Fruit fly (Drosophila melanogaster) whole organism, adult: ENCODE data around the gene CG10958.

Experiments
- CG11617 ChIP-seq: fragments of 200-800 bp; sonication (Bioruptor generic); optimal IDR thresholded peaks from 2 replicates; lab custom pipeline; 2017; ENCODE audit warnings: mild to moderate bottlenecking, missing biosample characterization, missing genetic modification reagents, missing genetic modification characterization
- CG12768 ChIP-seq: fragments of 200-800 bp; sonication (Bioruptor generic); optimal IDR thresholded peaks from 2 replicates; lab custom pipeline; 2017; ENCODE audit warnings: missing biosample characterization, missing genetic modification characterization, mild to moderate bottlenecking, moderate library complexity, missing genetic modification reagents
- CG14711 ChIP-seq: fragments of 200-800 bp; sonication (Bioruptor generic); optimal IDR thresholded peaks from 2 replicates; lab custom pipeline; 2018; ENCODE audit warnings: missing biosample characterization, mild to moderate bottlenecking, missing genetic modification characterization, moderate library complexity
- CG1620 ChIP-seq: fragments of 200-800 bp; sonication (Bioruptor generic); optimal IDR thresholded peaks from 2 replicates; lab custom pipeline; 2016; ENCODE audit warnings: missing biosample characterization, missing genetic modification characterization
- CG33017 ChIP-seq: fragments of 200-800 bp; sonication (Bioruptor generic); optimal IDR thresholded peaks from 2 replicates; lab custom pipeline; 2018; ENCODE audit warnings: missing biosample characterization, mild to moderate bottlenecking, missing genetic modification characterization, moderate library complexity
- CG5204 ChIP-seq: fragments of 200-800 bp; sonication (Bioruptor generic); optimal IDR thresholded peaks from 2 replicates; lab custom pipeline; 2016; ENCODE audit warnings: missing biosample characterization, missing genetic modification characterization
- CG7045 ChIP-seq: fragments of 200-800 bp; sonication (Bioruptor generic); optimal IDR thresholded peaks from 2 replicates; lab custom pipeline; 2017; ENCODE audit warnings: missing biosample characterization, mild to moderate bottlenecking, missing genetic modification characterization
- CG7101 ChIP-seq: fragments of 200-800 bp; sonication (Bioruptor generic); optimal IDR thresholded peaks from 2 replicates; lab custom pipeline; 2018; ENCODE audit warnings: missing biosample characterization, mild to moderate bottlenecking, missing genetic modification characterization, moderate library complexity
- Clk ChIP-seq: fragments of 200-800 bp; sonication (Bioruptor generic); optimal IDR thresholded peaks from 2 replicates; lab custom pipeline; 2017; ENCODE audit warnings: missing biosample characterization, missing genetic modification characterization
- Crg-1 ChIP-seq: fragments of 200-800 bp; sonication (Bioruptor generic); optimal IDR thresholded peaks from 2 replicates; lab custom pipeline; 2016; ENCODE audit warnings: missing biosample characterization, missing genetic modification characterization
- Hr96 ChIP-seq: fragments of 200-800 bp; sonication (Bioruptor generic); optimal IDR thresholded peaks from 2 replicates; lab custom pipeline; 2016; ENCODE audit warnings: missing biosample characterization, missing genetic modification characterization
- Mnt ChIP-seq: fragments of 200-800 bp; sonication (Bioruptor generic); optimal IDR thresholded peaks from 2 replicates; lab custom pipeline; 2016; ENCODE audit warnings: missing biosample characterization, mild to moderate bottlenecking, missing genetic modification characterization
- bab1 ChIP-seq: fragments of 200-800 bp; sonication (Bioruptor generic); optimal IDR thresholded peaks from 3 replicates; lab custom pipeline; 2019; ENCODE audit warnings: missing biosample characterization, mild to moderate bottlenecking, missing genetic modification characterization, moderate library complexity
- cic ChIP-seq: fragments of 200-800 bp; sonication (Bioruptor generic); optimal IDR thresholded peaks from 2 replicates; lab custom pipeline; 2017; ENCODE audit warnings: missing biosample characterization, mild to moderate bottlenecking, missing genetic modification characterization, moderate library complexity
- cnc ChIP-seq, 2 experiments: fragments of >200 bp; optimal IDR thresholded peaks; 2 replicates each; lab custom pipeline; 2017
- kay ChIP-seq: fragments of 200-800 bp; sonication (Bioruptor generic); peaks from one replicate; lab custom pipeline; 2016; ENCODE audit warnings: missing biosample characterization, missing genetic modification characterization, borderline replicate concordance
- ovo ChIP-seq: fragments of 200-800 bp; sonication (Bioruptor generic); optimal IDR thresholded peaks from 2 replicates; lab custom pipeline; 2016; ENCODE audit warnings: missing biosample characterization, missing genetic modification characterization
- pad ChIP-seq: fragments of 200-800 bp; sonication (Bioruptor generic); optimal IDR thresholded peaks from 3 replicates; lab custom pipeline; 2017; ENCODE audit warnings: missing biosample characterization, missing genetic modification characterization, mild to moderate bottlenecking, moderate library complexity, missing genetic modification reagents
- tj ChIP-seq: fragments of 200-800 bp; sonication (Bioruptor generic); optimal IDR thresholded peaks from 3 replicates; lab custom pipeline; 2017; ENCODE audit warnings: missing biosample characterization, mild to moderate bottlenecking, missing genetic modification characterization, moderate library complexity
- toe ChIP-seq: fragments of 200-800 bp; sonication (Bioruptor generic); optimal IDR thresholded peaks from 2 replicates; lab custom pipeline; 2016; ENCODE audit warnings: missing biosample characterization, missing genetic modification characterization

Gene CG10958

DNA sequence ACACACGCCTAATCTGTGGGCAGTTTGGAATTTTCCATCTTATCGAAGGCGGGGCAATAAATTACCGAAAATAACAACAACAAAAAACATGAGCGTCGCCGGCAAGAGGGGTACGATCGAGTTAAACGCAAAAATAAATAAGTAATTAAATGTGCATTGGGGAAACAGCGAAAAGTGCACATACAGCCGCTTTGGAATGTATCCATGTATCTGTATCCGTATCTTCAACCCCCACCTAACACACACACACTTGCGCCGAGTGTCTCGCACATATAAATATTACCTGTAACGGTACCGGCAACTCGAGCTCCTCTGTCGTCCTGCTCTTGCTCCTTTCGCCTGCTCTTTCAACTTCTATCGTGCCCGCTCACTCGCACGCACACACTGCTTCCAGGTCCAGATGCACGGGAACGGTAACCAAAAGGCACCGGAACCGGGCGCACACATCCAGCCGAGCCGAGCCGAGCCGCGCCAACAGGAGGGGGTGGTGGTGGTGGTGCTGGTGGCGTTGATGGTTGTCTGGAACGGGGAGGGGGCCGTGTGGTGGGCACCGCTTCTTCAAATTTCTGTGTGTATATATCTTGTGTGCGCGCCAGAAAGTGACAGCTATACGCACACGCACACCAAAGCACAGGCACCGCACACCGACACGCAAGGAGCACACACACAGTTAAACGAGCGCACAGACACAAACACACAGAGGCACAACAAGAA, 9.4 kb downstream of the CG10958 start:
- peak; percentile 57 for TF ChIP-seq CG11617
- TF ChIP-seq CG7101: peak; percentile 16
- peak; percentile 38 for TF ChIP-seq CG12768 (GFP tag; lab: Kevin White, UChicago)
- TF ChIP-seq kay (GFP tag; lab: Kevin White, UChicago): no peak
- TF ChIP-seq CG1620 (GFP tag; lab: Kevin White, UChicago): no peak
- peak; percentile 44 for TF ChIP-seq Mnt
- TF ChIP-seq ovo (GFP tag; lab: Kevin White, UChicago): peak; percentile 97
- no peak for TF ChIP-seq CG7045 (GFP tag; lab: Kevin White, UChicago)
- TF ChIP-seq Hr96: no peak
- no peak for TF ChIP-seq CG33017 (tag; lab: Kevin White, UChicago)
- peak; percentile 84 for TF ChIP-seq tj (GFP tag; lab: Kevin White, UChicago)
- peak; percentile 8 for TF ChIP-seq Crg-1 (GFP tag; lab: Kevin White, UChicago)
- TF ChIP-seq cic (GFP tag; lab: Kevin White, UChicago): peak; percentile 43
- peak; percentile 98 for TF ChIP-seq pad (GFP tag; lab: Kevin White, UChicago)

DNA sequence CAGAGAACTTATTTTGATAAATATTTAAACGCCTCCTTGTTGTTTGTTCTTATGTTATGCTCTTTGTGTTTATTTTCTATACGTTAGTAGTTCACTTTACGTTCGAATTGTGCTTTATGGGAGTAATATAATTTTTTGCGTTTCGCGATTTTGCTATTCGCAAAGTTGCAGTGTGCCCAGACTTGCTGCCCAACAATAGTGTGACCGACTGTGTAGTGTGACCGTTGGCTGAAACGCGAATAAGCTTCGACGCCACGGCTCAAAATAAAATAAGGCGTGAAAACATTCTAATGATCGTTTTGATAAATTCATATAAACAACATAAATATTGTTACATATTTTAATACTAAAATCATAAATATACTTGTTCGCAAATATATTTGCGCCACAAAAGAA, 10.0 kb downstream of the CG10958 start, which contains the start of gene Smox:
Gene Smox, minus strand, starts transcription at position 213 of the 396 bp plus-strand sequence.
- TF ChIP-seq pad (GFP tag; lab: Kevin White, UChicago) (no peak), CG1620 (GFP tag; lab: Kevin White, UChicago) (no peak), cnc (optimal IDR thresholded peaks at IDR 0.05; lab: Kevin White, UChicago) (no peak), CG14711 (tag; lab: Kevin White, UChicago) (peak; percentile 22), ovo (GFP tag; lab: Kevin White, UChicago) (no peak), tj (GFP tag; lab: Kevin White, UChicago) (no peak), CG5204 (GFP tag; lab: Kevin White, UChicago) (no peak), Clk (GFP tag; lab: Kevin White, UChicago) (no peak), toe (GFP tag; lab: Kevin White, UChicago) (no peak), cic (GFP tag; lab: Kevin White, UChicago) (no peak), CG33017 (tag; lab: Kevin White, UChicago) (peak; percentile 18), CG7045 (GFP tag; lab: Kevin White, UChicago) (no peak), CG7101 (no peak), Hr96 (no peak)

DNA sequence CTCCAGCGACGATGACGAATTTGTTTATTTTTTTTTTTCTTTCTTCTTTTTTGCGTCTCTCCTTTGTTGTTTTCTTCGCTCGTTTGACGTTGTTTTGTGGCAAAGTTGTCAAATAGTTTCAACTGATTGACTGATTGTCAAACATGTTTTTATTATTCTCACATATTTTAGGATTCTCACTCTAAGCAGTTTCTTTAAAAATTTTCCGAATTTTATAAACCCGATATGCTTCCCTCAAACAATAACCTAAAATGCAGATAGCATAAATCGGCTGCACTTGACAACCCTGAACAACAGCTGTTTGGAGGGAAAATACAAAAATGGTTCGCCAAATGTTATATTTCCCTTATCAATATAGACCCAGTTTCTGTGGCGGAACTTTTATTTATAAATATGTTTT, 11.5 kb downstream of the CG10958 start, which contains the start of gene CG17982:
Gene CG17982, minus strand, starts transcription at position 299 of the 400 bp plus-strand sequence.
- peak; percentile 85 for TF ChIP-seq Crg-1 (GFP tag; lab: Kevin White, UChicago)
- peak; percentile 94 for TF ChIP-seq CG11617
- TF ChIP-seq bab1 (GFP tag; lab: Kevin White, UChicago): peak; percentile 99
- TF ChIP-seq cic (GFP tag; lab: Kevin White, UChicago): peak; percentile 42
- peak; percentile 100 for TF ChIP-seq CG14711 (tag; lab: Kevin White, UChicago)
- TF ChIP-seq CG5204 (GFP tag; lab: Kevin White, UChicago): peak; percentile 82
- peak; percentile 93 for TF ChIP-seq CG1620 (GFP tag; lab: Kevin White, UChicago)
- TF ChIP-seq toe (GFP tag; lab: Kevin White, UChicago): peak; percentile 87
- peak; percentile 30 for TF ChIP-seq Clk (GFP tag; lab: Kevin White, UChicago)
- peak; percentile 67 for TF ChIP-seq ovo (GFP tag; lab: Kevin White, UChicago)
- TF ChIP-seq pad (GFP tag; lab: Kevin White, UChicago): peak; percentile 80
- no peak for TF ChIP-seq cnc (optimal IDR thresholded peaks at IDR 0.05; lab: Kevin White, UChicago)
- TF ChIP-seq tj (GFP tag; lab: Kevin White, UChicago): peak; percentile 81
- TF ChIP-seq CG7101: peak; percentile 95
- TF ChIP-seq Hr96: no peak
- peak; percentile 83 for TF ChIP-seq CG12768 (GFP tag; lab: Kevin White, UChicago)
- TF ChIP-seq kay (GFP tag; lab: Kevin White, UChicago): no peak
- peak; percentile 83 for TF ChIP-seq CG33017 (tag; lab: Kevin White, UChicago)
- TF ChIP-seq CG7045 (GFP tag; lab: Kevin White, UChicago): peak; percentile 78
- peak; percentile 90 for TF ChIP-seq Mnt

DNA sequence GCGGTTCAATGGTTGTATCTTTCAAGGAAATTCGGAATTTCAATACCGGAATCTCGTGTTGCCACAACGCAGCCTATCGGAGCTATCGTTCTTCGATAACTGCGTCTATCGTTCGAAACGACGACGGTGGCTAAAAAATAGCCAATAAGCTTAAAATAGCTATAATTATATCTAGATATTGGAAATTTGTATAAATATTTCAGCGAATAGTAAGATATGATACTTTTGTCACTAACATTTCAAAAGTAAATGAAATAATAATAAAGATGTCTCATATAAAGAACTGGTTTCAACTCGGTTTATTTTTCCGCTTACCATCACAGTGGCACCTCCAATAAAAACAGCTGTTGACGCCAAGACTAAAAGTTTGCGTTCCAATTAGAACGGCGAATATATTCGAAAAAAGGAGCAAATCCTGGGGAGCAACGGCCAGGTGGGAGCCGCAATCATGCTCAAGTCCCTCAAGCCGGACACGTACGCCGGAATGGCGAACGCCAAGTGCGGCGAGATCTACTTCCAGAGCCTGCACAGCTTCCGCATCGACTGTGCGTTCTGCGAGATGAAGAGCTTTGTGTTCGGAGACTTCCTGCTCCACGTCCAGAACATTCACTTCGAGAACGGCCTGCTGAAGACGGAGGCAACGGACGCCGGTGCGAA, 13.5 kb downstream of the CG10958 start, which contains the start of the genes alpha-PheRS and CG2129:
Gene alpha-PheRS, minus strand, starts transcription at position 102 of the 657 bp plus-strand sequence.
Gene CG2129, plus strand, starts transcription at position 339 of the 657 bp plus-strand sequence.
- TF ChIP-seq cic (GFP tag; lab: Kevin White, UChicago): no peak
- peak; percentile 22 for TF ChIP-seq Crg-1 (GFP tag; lab: Kevin White, UChicago)
- peak; percentile 13 for TF ChIP-seq pad (GFP tag; lab: Kevin White, UChicago)
- peak; percentile 73 for TF ChIP-seq Mnt
- TF ChIP-seq tj (GFP tag; lab: Kevin White, UChicago): peak; percentile 43
- TF ChIP-seq CG14711 (tag; lab: Kevin White, UChicago): peak; percentile 66
- TF ChIP-seq CG1620 (GFP tag; lab: Kevin White, UChicago): peak; percentile 44
- TF ChIP-seq CG11617: peak; percentile 57
- TF ChIP-seq ovo (GFP tag; lab: Kevin White, UChicago): no peak
- TF ChIP-seq bab1 (GFP tag; lab: Kevin White, UChicago): peak; percentile 77
- no peak for TF ChIP-seq Hr96
- peak; percentile 61 for TF ChIP-seq CG7101

DNA sequence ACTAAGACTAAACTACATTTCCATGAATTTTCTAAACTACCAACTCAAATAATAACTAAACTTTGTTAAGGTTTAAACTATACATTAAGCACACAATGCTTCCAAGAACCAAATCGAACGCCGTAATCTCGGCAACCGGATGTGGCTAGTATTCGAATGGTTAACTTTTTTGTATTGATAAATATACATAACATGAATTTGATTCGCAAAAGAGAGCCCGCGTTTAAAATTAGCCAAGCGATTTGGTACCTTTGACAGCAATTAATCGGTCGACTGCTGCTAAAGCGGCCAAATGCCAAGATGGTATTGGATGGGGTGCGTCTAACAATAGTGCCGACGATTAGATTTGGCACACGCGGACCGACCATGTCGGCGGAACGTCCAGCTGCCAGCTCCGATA, 15.6 kb downstream of the CG10958 start, which contains the start of gene CG15336:
Gene CG15336, plus strand, starts transcription at position 301 of the 400 bp plus-strand sequence.
- no peak for TF ChIP-seq CG7045 (GFP tag; lab: Kevin White, UChicago)
- no peak for TF ChIP-seq ovo (GFP tag; lab: Kevin White, UChicago)
- TF ChIP-seq CG1620 (GFP tag; lab: Kevin White, UChicago): no peak
- TF ChIP-seq tj (GFP tag; lab: Kevin White, UChicago): no peak
- no peak for TF ChIP-seq CG12768 (GFP tag; lab: Kevin White, UChicago)
- no peak for TF ChIP-seq Clk (GFP tag; lab: Kevin White, UChicago)
- no peak for TF ChIP-seq CG7101
- no peak for TF ChIP-seq cic (GFP tag; lab: Kevin White, UChicago)
- no peak for TF ChIP-seq bab1 (GFP tag; lab: Kevin White, UChicago)
- TF ChIP-seq Crg-1 (GFP tag; lab: Kevin White, UChicago): no peak
- TF ChIP-seq toe (GFP tag; lab: Kevin White, UChicago): no peak
